Worm (Caenorhabditis elegans) whole organism, L4 larva: Measurements from ENCODE around the gene nhr-93.

Experiments used
- D1046.2 ChIP-seq: fragments of 200-800 bp; sonication (Bioruptor generic); IDR thresholded peaks from 2 replicates; pipeline ENCODE4 v1.3.6; 2022; ENCODE audit warnings: missing genetic modification characterization, missing compliant biosample characterization
- F26F4.8 ChIP-seq: fragments of 200-800 bp; sonication (Bioruptor generic); conservative IDR thresholded peaks from 2 replicates; pipeline ENCODE4 v1.3.6; 2022; ENCODE audit warnings: missing genetic modification characterization, missing compliant biosample characterization
- F37D6.2 ChIP-seq: sonication (generic microtip); optimal IDR thresholded peaks from 2 replicates; lab custom pipeline; 2016; ENCODE audit warnings: mild to moderate bottlenecking, missing genetic modification characterization, missing compliant biosample characterization
- T20F7.1 ChIP-seq: fragments of 200-800 bp; sonication (Bioruptor generic); optimal IDR thresholded peaks from 2 replicates; lab custom pipeline; 2018; ENCODE audit warnings: mild to moderate bottlenecking, missing genetic modification characterization, missing compliant biosample characterization
- Y5F2A.4 ChIP-seq: fragments of 200-800 bp; sonication (Bioruptor generic); optimal IDR thresholded peaks from 2 replicates; lab custom pipeline; 2018; ENCODE audit warnings: mild to moderate bottlenecking, missing genetic modification characterization, missing compliant biosample characterization
- aha-1 ChIP-seq: fragments of 150-350 bp; peaks from one replicate; lab custom pipeline; 2014; ENCODE audit warnings: missing biosample characterization, missing genetic modification characterization
- ama-1 ChIP-seq: fragments of 150-350 bp; optimal IDR thresholded peaks from 2 replicates; lab custom pipeline; 2014; ENCODE audit warnings: inconsistent platforms, mixed read lengths
- attf-4 ChIP-seq: sonication (generic microtip); optimal IDR thresholded peaks from 3 replicates; lab custom pipeline; 2017; ENCODE audit warnings: missing biosample characterization, missing genetic modification characterization
- ceh-20 ChIP-seq: fragments of 200-800 bp; sonication (Bioruptor generic); IDR thresholded peaks from 2 replicates; pipeline ENCODE4 v1.3.6; 2022; ENCODE audit warnings: missing genetic modification reagents, missing genetic modification characterization, missing compliant biosample characterization
- ceh-44 ChIP-seq: fragments of 200-800 bp; sonication (Bioruptor generic); IDR thresholded peaks from 2 replicates; pipeline ENCODE4 v1.3.6; 2022; ENCODE audit warnings: missing genetic modification reagents, missing genetic modification characterization, missing compliant biosample characterization
- ceh-62 ChIP-seq: sonication (generic microtip); optimal IDR thresholded peaks from 2 replicates; lab custom pipeline; 2017; ENCODE audit warnings: missing biosample characterization, missing genetic modification characterization
- ces-1 ChIP-seq: fragments of 150-350 bp; sonication (generic microtip); optimal IDR thresholded peaks from 4 replicates; lab custom pipeline; 2014; ENCODE audit warnings: missing biosample characterization, missing genetic modification reagents, missing genetic modification characterization
- ctbp-1 ChIP-seq: fragments of 200-800 bp; sonication (Bioruptor generic); IDR thresholded peaks from 2 replicates; pipeline ENCODE4 v1.3.6; 2022; ENCODE audit warnings: missing genetic modification reagents, missing genetic modification characterization, missing compliant biosample characterization
- daf-12 ChIP-seq: fragments of 150-350 bp; optimal IDR thresholded peaks from 2 replicates; lab custom pipeline; 2014; ENCODE audit warnings: missing biosample characterization, missing genetic modification reagents, missing genetic modification characterization
- daf-16 ChIP-seq, 3 experiments: sonication (generic microtip); optimal IDR thresholded peaks; 2 replicates each; lab custom pipeline; 2016 to 2017; ENCODE audit warnings: missing genetic modification characterization in 3 of 3, missing genetic modification reagents in 3 of 3, mild to moderate bottlenecking in 2 of 3, missing compliant biosample characterization in 2 of 3, missing biosample characterization in 1 of 3, moderate library complexity in 1 of 3
- dmd-6 ChIP-seq: fragments of 200-800 bp; sonication (Bioruptor generic); IDR thresholded peaks from 2 replicates; pipeline ENCODE4 v1.3.6; 2022; ENCODE audit warnings: missing genetic modification reagents, missing genetic modification characterization, missing compliant biosample characterization
- dmd-9 ChIP-seq: fragments of 200-800 bp; sonication (Bioruptor generic); IDR thresholded peaks from 2 replicates; pipeline ENCODE4 v1.3.6; 2022; ENCODE audit warnings: missing genetic modification reagents, missing genetic modification characterization, missing compliant biosample characterization
- egl-27 ChIP-seq: sonication (generic microtip); optimal IDR thresholded peaks from 3 replicates; lab custom pipeline; 2017; ENCODE audit warnings: missing biosample characterization, missing genetic modification reagents, missing genetic modification characterization
- egl-43 ChIP-seq: fragments of 200-800 bp; sonication (Bioruptor generic); IDR thresholded peaks from 2 replicates; pipeline ENCODE4 v1.3.6; 2022; ENCODE audit warnings: missing genetic modification reagents, missing genetic modification characterization, missing compliant biosample characterization
- fos-1 ChIP-seq: fragments of 150-350 bp; optimal IDR thresholded peaks from 2 replicates; lab custom pipeline; 2014; ENCODE audit warnings: missing biosample characterization, missing genetic modification characterization
- gei-8 ChIP-seq: fragments of 200-800 bp; sonication (Bioruptor generic); optimal IDR thresholded peaks from 2 replicates; lab custom pipeline; 2018; ENCODE audit warnings: mild to moderate bottlenecking, missing genetic modification characterization, missing compliant biosample characterization
- hif-1 ChIP-seq, 2 experiments: sonication (generic microtip); optimal IDR thresholded peaks; 2 replicates each; lab custom pipeline; 2016 to 2017; ENCODE audit warnings: missing compliant biosample characterization in 2 of 2, missing genetic modification characterization in 2 of 2, missing genetic modification reagents in 2 of 2, missing genotype in 2 of 2, mild to moderate bottlenecking in 1 of 2
- hlh-11 ChIP-seq: fragments of 200-800 bp; sonication (Bioruptor generic); optimal IDR thresholded peaks from 2 replicates; lab custom pipeline; 2018; ENCODE audit warnings: mild to moderate bottlenecking, missing genetic modification characterization, missing compliant biosample characterization
- hlh-30 ChIP-seq: sonication (generic microtip); optimal IDR thresholded peaks from 2 replicates; lab custom pipeline; 2017; ENCODE audit warnings: antibody characterized with exemption, mild to moderate bottlenecking, missing genetic modification characterization, missing compliant biosample characterization; ENCODE audit not compliant: insufficient read depth
- hmg-1.1 ChIP-seq: fragments of 200-800 bp; sonication (Bioruptor generic); IDR thresholded peaks from 2 replicates; pipeline ENCODE4 v1.3.6; 2022; ENCODE audit warnings: missing genetic modification reagents, missing genetic modification characterization, missing compliant biosample characterization
- jun-1 ChIP-seq: fragments of 150-350 bp; optimal IDR thresholded peaks from 2 replicates; lab custom pipeline; 2014; ENCODE audit warnings: missing biosample characterization, missing genetic modification reagents, missing genetic modification characterization
- lim-7 ChIP-seq: fragments of 200-800 bp; sonication (Bioruptor generic); IDR thresholded peaks from 2 replicates; pipeline ENCODE4 v1.3.6; 2022; ENCODE audit warnings: missing genetic modification characterization, missing compliant biosample characterization
- lin-1 ChIP-seq: fragments of 200-800 bp; sonication (Bioruptor generic); IDR thresholded peaks from 2 replicates; pipeline ENCODE4 v1.3.6; 2022; ENCODE audit warnings: missing genetic modification reagents, missing genetic modification characterization, missing compliant biosample characterization
- lin-13 ChIP-seq: fragments of 150-350 bp; optimal IDR thresholded peaks from 2 replicates; lab custom pipeline; 2014; ENCODE audit warnings: missing biosample characterization, missing genetic modification reagents, missing genetic modification characterization
- lsy-2 ChIP-seq, 2 experiments: fragments of 150-350 bp in 1 of 2; sonication (generic microtip) in 1 of 2; optimal IDR thresholded peaks; 2 replicates each; lab custom pipeline; 2014 to 2017; ENCODE audit warnings: missing biosample characterization in 2 of 2, missing genetic modification characterization in 2 of 2
- madf-5 ChIP-seq, 2 experiments: fragments of 200-800 bp; sonication (Bioruptor generic); IDR thresholded peaks; 2 replicates each; pipeline ENCODE4 v1.3.6; 2022; ENCODE audit warnings: missing compliant biosample characterization in 2 of 2, missing genetic modification characterization in 2 of 2
- madf-9 ChIP-seq: fragments of 200-800 bp; sonication (Bioruptor generic); conservative IDR thresholded peaks from 2 replicates; pipeline ENCODE4 v1.3.6; 2022; ENCODE audit warnings: missing genetic modification reagents, missing genetic modification characterization, missing compliant biosample characterization
- mep-1 ChIP-seq: fragments of 150-350 bp; sonication (generic microtip); optimal IDR thresholded peaks from 3 replicates; lab custom pipeline; 2014; ENCODE audit warnings: missing biosample characterization, missing genetic modification characterization
- mes-2 ChIP-seq: sonication (generic microtip); optimal IDR thresholded peaks from 2 replicates; lab custom pipeline; 2016; ENCODE audit warnings: missing genotype, mild to moderate bottlenecking, missing genetic modification characterization, missing compliant biosample characterization; ENCODE audit not compliant: poor library complexity, severe bottlenecking
- mxl-3 ChIP-seq: fragments of 200-800 bp; sonication (Bioruptor generic); optimal IDR thresholded peaks from 2 replicates; lab custom pipeline; 2018; ENCODE audit warnings: mild to moderate bottlenecking, missing genetic modification characterization, missing compliant biosample characterization
- nhr-11 ChIP-seq: fragments of 150-350 bp; optimal IDR thresholded peaks from 2 replicates; lab custom pipeline; 2014; ENCODE audit warnings: missing biosample characterization, missing genetic modification characterization
- nhr-25 ChIP-seq: sonication (generic microtip); optimal IDR thresholded peaks from 2 replicates; lab custom pipeline; 2017; ENCODE audit warnings: missing genetic modification characterization, mild to moderate bottlenecking, missing compliant biosample characterization, antibody characterized with exemption, moderate library complexity, borderline replicate concordance; ENCODE audit not compliant: insufficient read depth
- nhr-41 ChIP-seq: fragments of 200-800 bp; sonication (Bioruptor generic); IDR thresholded peaks from 2 replicates; pipeline ENCODE4 v1.3.6; 2022; ENCODE audit warnings: missing genetic modification reagents, missing genetic modification characterization, missing compliant biosample characterization
- nhr-48 ChIP-seq: sonication (generic microtip); optimal IDR thresholded peaks from 2 replicates; lab custom pipeline; 2016; ENCODE audit warnings: mild to moderate bottlenecking, missing genetic modification characterization, missing compliant biosample characterization
- nhr-76 ChIP-seq: fragments of 150-350 bp; optimal IDR thresholded peaks from 2 replicates; lab custom pipeline; 2014; ENCODE audit warnings: missing biosample characterization, missing genetic modification characterization
- nhr-77 ChIP-seq: fragments of 150-350 bp; optimal IDR thresholded peaks from 2 replicates; lab custom pipeline; 2014; ENCODE audit warnings: missing biosample characterization, missing genetic modification characterization
- php-3 ChIP-seq: fragments of 200-800 bp; sonication (Bioruptor generic); IDR thresholded peaks from 2 replicates; pipeline ENCODE4 v1.3.6; 2022; ENCODE audit warnings: missing genetic modification reagents, missing genetic modification characterization, missing compliant biosample characterization
- pqm-1 ChIP-seq: sonication (generic microtip); optimal IDR thresholded peaks from 2 replicates; lab custom pipeline; 2017; ENCODE audit warnings: missing biosample characterization, missing genetic modification characterization
- sdz-12 ChIP-seq: fragments of 200-800 bp; sonication (Bioruptor generic); optimal IDR thresholded peaks from 2 replicates; lab custom pipeline; 2018; ENCODE audit warnings: mild to moderate bottlenecking, missing genetic modification characterization, missing compliant biosample characterization
- snpc-4 ChIP-seq: fragments of 150-350 bp; optimal IDR thresholded peaks from 2 replicates; lab custom pipeline; 2014; ENCODE audit warnings: missing biosample characterization, missing genetic modification characterization
- tag-97 ChIP-seq: fragments of 200-800 bp; sonication (Bioruptor generic); IDR thresholded peaks from 2 replicates; pipeline ENCODE4 v1.3.6; 2022; ENCODE audit warnings: missing genetic modification characterization, missing compliant biosample characterization
- tra-1 ChIP-seq: fragments of 200-800 bp; sonication (Bioruptor generic); IDR thresholded peaks from 2 replicates; pipeline ENCODE4 v1.3.6; 2022; ENCODE audit warnings: missing genetic modification reagents, missing genetic modification characterization, missing compliant biosample characterization
- unc-130 ChIP-seq: sonication (generic microtip); optimal IDR thresholded peaks from 2 replicates; lab custom pipeline; 2016; ENCODE audit warnings: missing genetic modification reagents, missing genetic modification characterization, missing compliant biosample characterization
- unc-39 ChIP-seq: sonication (generic microtip); optimal IDR thresholded peaks from 2 replicates; lab custom pipeline; 2017; ENCODE audit warnings: missing biosample characterization, missing genetic modification characterization
- unc-62 ChIP-seq, 3 experiments: fragments of 150-350 bp in 1 of 3; sonication (generic microtip); optimal IDR thresholded peaks in 2 of 3; peaks in 1 of 3; 1 replicate in 1 of 3; 2 replicates in 2 of 3; lab custom pipeline; 2014 to 2017; ENCODE audit warnings: missing biosample characterization in 3 of 3, missing genetic modification characterization in 3 of 3, missing genetic modification reagents in 3 of 3, missing genotype in 1 of 3
- ztf-7 ChIP-seq: fragments of 150-350 bp; optimal IDR thresholded peaks from 2 replicates; lab custom pipeline; 2014; ENCODE audit warnings: missing biosample characterization, missing genetic modification characterization

Gene nhr-93

DNA sequence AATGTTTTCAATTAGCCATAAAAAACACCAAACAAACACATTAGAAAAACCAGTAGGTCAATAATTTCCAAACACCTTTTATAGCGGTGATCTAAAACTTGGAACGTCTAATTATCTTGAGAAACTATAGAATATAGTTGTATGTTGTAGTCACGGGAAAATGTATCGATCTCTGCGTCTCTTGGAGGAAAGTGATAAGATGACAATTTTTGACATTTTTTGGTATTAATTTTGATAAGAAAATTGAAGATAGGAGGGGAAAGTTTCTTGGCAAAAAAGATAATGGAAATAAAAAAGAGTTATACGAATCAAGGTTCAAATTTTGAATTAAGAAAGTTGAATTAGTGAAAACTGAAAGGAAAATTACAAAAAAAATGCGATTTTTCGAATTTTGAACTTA, 32.5 kb downstream of the nhr-93 start (continued):
- TF ChIP-seq mxl-3 (GFP tag; lab: Kevin White, UChicago) (no peak), tag-97 (no peak), nhr-48 (tag; lab: Kevin White, UChicago) (peak; percentile 63), daf-16 (GFP tag; optimal IDR thresholded peaks at IDR 0.05; lab: Kevin White, UChicago) (peak in 1 of 2 experiments; percentile 47), daf-16 (tag; optimal IDR thresholded peaks at IDR 0.05; lab: Kevin White, UChicago) (peak; percentile 82), ctbp-1 (GFP tag; lab: Robert Waterston, UW) (no peak), unc-62 (GFP tag; optimal IDR thresholded peaks at IDR 0.05 in 1 of 2; lab: Kevin White, UChicago) (no peak), unc-62 (tag; optimal IDR thresholded peaks at IDR 0.05; lab: Kevin White, UChicago) (no peak), ceh-44 (no peak), madf-9 (no peak), snpc-4 (no peak), gei-8 (no peak), F37D6.2 (tag; lab: Kevin White, UChicago) (no peak), lin-1 (GFP tag; lab: Robert Waterston, UW) (peak; percentile 55; the same call in 1 of the 2 replicates), php-3 (peak; percentile 79; the same call in 1 of the 2 replicates), daf-12 (tag; lab: Kevin White, UChicago) (no peak), sdz-12 (no peak), Y5F2A.4 (GFP tag; lab: Kevin White, UChicago) (no peak), dmd-9 (GFP tag; lab: Robert Waterston, UW) (no peak), lsy-2 (tag; optimal IDR thresholded peaks at IDR 0.05; lab: Kevin White, UChicago) (no peak), mes-2 (no peak), D1046.2 (GFP tag; lab: Robert Waterston, UW) (no peak), ces-1 (GFP tag; lab: Kevin White, UChicago) (no peak), T20F7.1 (GFP tag; lab: Kevin White, UChicago) (peak; percentile 72), tra-1 (GFP tag; lab: Robert Waterston, UW) (peak; percentile 60; the same call in 1 of the 2 replicates), pqm-1 (tag; lab: Kevin White, UChicago) (peak; percentile 78), hlh-11 (tag; lab: Kevin White, UChicago) (peak; percentile 77), dmd-6 (peak; percentile 98), egl-27 (tag; lab: Kevin White, UChicago) (no peak), F26F4.8 (GFP tag; lab: Robert Waterston, UW) (no peak), mep-1 (tag; lab: Kevin White, UChicago) (no peak), jun-1 (tag; lab: Kevin White, UChicago) (no peak), aha-1 (tag; lab: Kevin White, UChicago) (no peak), hmg-1.1 (GFP tag; lab: Robert Waterston, UW) (no peak), nhr-41 (GFP tag; lab: Robert Waterston, UW) (0 out of 2 replicates have a peak, but pooled peaks have one; percentile 22), nhr-76 (tag; lab: Kevin White, UChicago) (no peak), ceh-62 (tag; lab: Kevin White, UChicago) (no peak), attf-4 (tag; lab: Kevin White, UChicago) (no peak), lim-7 (no peak), ama-1 (lab: Kevin White, UChicago) (no peak), fos-1 (no peak), hif-1 (tag; optimal IDR thresholded peaks at IDR 0.05; lab: Kevin White, UChicago) (no peak), ztf-7 (tag; lab: Kevin White, UChicago) (no peak), unc-130 (GFP tag; lab: Kevin White, UChicago) (no peak), ceh-20 (no peak), unc-39 (no peak), lin-13 (GFP tag; lab: Kevin White, UChicago) (no peak), nhr-77 (tag; lab: Kevin White, UChicago) (peak; percentile 78), hlh-30 (tag; lab: Kevin White, UChicago) (peak; percentile 69), nhr-11 (no peak), nhr-25 (tag; lab: Kevin White, UChicago) (no peak), egl-43 (GFP tag; lab: Robert Waterston, UW) (no peak), madf-5 (GFP tag; IDR thresholded peaks at IDR 0.05; lab: Robert Waterston, UW) (no peak)
